Worm (Caenorhabditis elegans) whole organism, late embryonic: Measurements from ENCODE around the gene C53D6.7.

Source experiments
- C08G9.2 ChIP-seq: sonication (generic microtip); optimal IDR thresholded peaks from 2 replicates; lab custom pipeline; 2016; ENCODE audit warnings: mild to moderate bottlenecking, missing genetic modification characterization, moderate library complexity, missing compliant biosample characterization
- C38D4.7 ChIP-seq: fragments of 200-800 bp; sonication (Bioruptor generic); optimal IDR thresholded peaks from 2 replicates; lab custom pipeline; 2018; ENCODE audit warnings: mild to moderate bottlenecking, missing genetic modification characterization, moderate library complexity, missing compliant biosample characterization
- F13H6.1 ChIP-seq: sonication (generic microtip); optimal IDR thresholded peaks from 2 replicates; lab custom pipeline; 2016; ENCODE audit warnings: missing genetic modification characterization, missing compliant biosample characterization
- K02D7.2 ChIP-seq: sonication (generic microtip); optimal IDR thresholded peaks from 2 replicates; lab custom pipeline; 2017; ENCODE audit warnings: mild to moderate bottlenecking, missing genetic modification characterization, missing compliant biosample characterization
- K09A11.1 ChIP-seq: sonication (generic microtip); optimal IDR thresholded peaks from 2 replicates; lab custom pipeline; 2017; ENCODE audit warnings: antibody characterized with exemption, mild to moderate bottlenecking, missing genetic modification characterization, missing compliant biosample characterization; ENCODE audit not compliant: insufficient read depth
- ahr-1 ChIP-seq: sonication (generic microtip); optimal IDR thresholded peaks from 2 replicates; lab custom pipeline; 2016; ENCODE audit warnings: missing genetic modification characterization, missing compliant biosample characterization
- ceh-14 ChIP-seq: sonication (generic microtip); optimal IDR thresholded peaks from 2 replicates; lab custom pipeline; 2016; ENCODE audit warnings: missing genotype, missing genetic modification characterization, missing compliant biosample characterization
- ceh-18 ChIP-seq: sonication (generic microtip); optimal IDR thresholded peaks from 2 replicates; lab custom pipeline; 2016; ENCODE audit warnings: missing genetic modification characterization, missing compliant biosample characterization
- ceh-19 ChIP-seq: fragments of 200-800 bp; sonication (Bioruptor generic); optimal IDR thresholded peaks from 2 replicates; lab custom pipeline; 2018; ENCODE audit warnings: mild to moderate bottlenecking, missing genetic modification characterization, missing compliant biosample characterization
- ceh-2 ChIP-seq: sonication (generic microtip); optimal IDR thresholded peaks from 2 replicates; lab custom pipeline; 2016; ENCODE audit warnings: missing genotype, missing genetic modification characterization, missing compliant biosample characterization
- ceh-45 ChIP-seq: fragments of 200-800 bp; sonication (Bioruptor generic); IDR thresholded peaks from 2 replicates; pipeline ENCODE4 v1.3.6; 2022; ENCODE audit warnings: missing genetic modification reagents, missing genetic modification characterization, missing compliant biosample characterization
- ceh-6 ChIP-seq: fragments of 200-800 bp; sonication (Bioruptor generic); optimal IDR thresholded peaks from 2 replicates; lab custom pipeline; 2018; ENCODE audit warnings: mild to moderate bottlenecking, missing genetic modification characterization, missing compliant biosample characterization
- dve-1 ChIP-seq: sonication (generic microtip); optimal IDR thresholded peaks from 2 replicates; lab custom pipeline; 2017; ENCODE audit warnings: antibody characterized with exemption, mild to moderate bottlenecking, missing genetic modification characterization, missing compliant biosample characterization
- elt-2 ChIP-seq: sonication (generic microtip); optimal IDR thresholded peaks from 2 replicates; lab custom pipeline; 2016; ENCODE audit warnings: missing genetic modification reagents, missing genetic modification characterization, missing compliant biosample characterization
- elt-4 ChIP-seq: sonication (generic microtip); optimal IDR thresholded peaks from 2 replicates; lab custom pipeline; 2016; ENCODE audit warnings: missing genetic modification characterization, missing compliant biosample characterization
- ets-4 ChIP-seq: sonication (generic microtip); optimal IDR thresholded peaks from 2 replicates; lab custom pipeline; 2016; ENCODE audit warnings: missing genetic modification characterization, missing compliant biosample characterization
- eyg-1 ChIP-seq: sonication (generic microtip); optimal IDR thresholded peaks from 2 replicates; lab custom pipeline; 2016; ENCODE audit warnings: missing genotype, missing genetic modification characterization, missing compliant biosample characterization
- fkh-10 ChIP-seq: fragments of 150-350 bp; optimal IDR thresholded peaks from 2 replicates; lab custom pipeline; 2014; ENCODE audit warnings: missing biosample characterization, missing genetic modification reagents, missing genetic modification characterization
- fkh-6 ChIP-seq: sonication (generic microtip); optimal IDR thresholded peaks from 2 replicates; lab custom pipeline; 2016; ENCODE audit warnings: missing genetic modification characterization, missing compliant biosample characterization
- hlh-13 ChIP-seq: fragments of 200-800 bp; sonication (Bioruptor generic); optimal IDR thresholded peaks from 2 replicates; lab custom pipeline; 2018; ENCODE audit warnings: mild to moderate bottlenecking, missing genetic modification characterization, missing compliant biosample characterization
- hlh-15 ChIP-seq: sonication (generic microtip); optimal IDR thresholded peaks from 2 replicates; lab custom pipeline; 2016; ENCODE audit warnings: missing genetic modification characterization, missing compliant biosample characterization
- lim-6 ChIP-seq: sonication (generic microtip); optimal IDR thresholded peaks from 2 replicates; lab custom pipeline; 2016; ENCODE audit warnings: missing genetic modification characterization, missing compliant biosample characterization
- lin-11 ChIP-seq: fragments of 200-800 bp; sonication (Bioruptor generic); optimal IDR thresholded peaks from 2 replicates; lab custom pipeline; 2018; ENCODE audit warnings: mild to moderate bottlenecking, missing genetic modification characterization, missing compliant biosample characterization
- madf-2 ChIP-seq: sonication (generic microtip); optimal IDR thresholded peaks from 2 replicates; lab custom pipeline; 2017; ENCODE audit warnings: missing genetic modification characterization, missing compliant biosample characterization
- nfya-1 ChIP-seq: sonication (generic microtip); optimal IDR thresholded peaks from 2 replicates; lab custom pipeline; 2017; ENCODE audit warnings: missing genetic modification characterization, mild to moderate bottlenecking, missing compliant biosample characterization, antibody characterized with exemption, moderate library complexity
- npax-4 ChIP-seq: sonication (generic microtip); optimal IDR thresholded peaks from 2 replicates; lab custom pipeline; 2016; ENCODE audit warnings: missing genetic modification characterization, missing compliant biosample characterization
- odd-2 ChIP-seq: sonication (generic microtip); optimal IDR thresholded peaks from 2 replicates; lab custom pipeline; 2017; ENCODE audit warnings: antibody characterized with exemption, mild to moderate bottlenecking, missing genetic modification characterization, missing compliant biosample characterization
- pag-3 ChIP-seq: sonication (generic microtip); optimal IDR thresholded peaks from 2 replicates; lab custom pipeline; 2016; ENCODE audit warnings: missing compliant biosample characterization, missing genetic modification characterization, borderline replicate concordance
- pat-9 ChIP-seq: fragments of 200-800 bp; sonication (Bioruptor generic); optimal IDR thresholded peaks from 2 replicates; lab custom pipeline; 2018; ENCODE audit warnings: mild to moderate bottlenecking, missing genetic modification characterization, moderate library complexity, missing compliant biosample characterization
- pha-2 ChIP-seq: sonication (generic microtip); optimal IDR thresholded peaks from 2 replicates; lab custom pipeline; 2017; ENCODE audit warnings: mild to moderate bottlenecking, missing genetic modification characterization, missing compliant biosample characterization
- pqm-1 ChIP-seq: sonication (generic microtip); optimal IDR thresholded peaks from 2 replicates; lab custom pipeline; 2016; ENCODE audit warnings: missing genetic modification characterization, missing compliant biosample characterization
- ref-2 ChIP-seq: sonication (generic microtip); optimal IDR thresholded peaks from 2 replicates; lab custom pipeline; 2016; ENCODE audit warnings: missing genetic modification characterization, missing compliant biosample characterization
- rnt-1 ChIP-seq: sonication (generic microtip); optimal IDR thresholded peaks from 2 replicates; lab custom pipeline; 2016; ENCODE audit warnings: missing genetic modification characterization, missing compliant biosample characterization
- sdc-2 ChIP-seq: sonication (generic microtip); optimal IDR thresholded peaks from 2 replicates; lab custom pipeline; 2016; ENCODE audit warnings: missing genotype, missing genetic modification characterization, missing compliant biosample characterization
- syd-9 ChIP-seq: sonication (generic microtip); optimal IDR thresholded peaks from 2 replicates; lab custom pipeline; 2016; ENCODE audit warnings: mild to moderate bottlenecking, missing genetic modification characterization, moderate library complexity, missing compliant biosample characterization
- ttx-3 ChIP-seq: sonication (generic microtip); optimal IDR thresholded peaks from 2 replicates; lab custom pipeline; 2016; ENCODE audit warnings: missing genetic modification reagents, missing genetic modification characterization, missing compliant biosample characterization
- unc-3 ChIP-seq, 2 experiments: fragments of 200-800 bp in 1 of 2; sonication (Bioruptor generic) in 1 of 2; sonication (generic microtip) in 1 of 2; conservative IDR thresholded peaks in 1 of 2; optimal IDR thresholded peaks in 1 of 2; 2 replicates each; pipeline versions ENCODE4 v1.3.6 to Lab custom; 2016 to 2022; ENCODE audit warnings: missing compliant biosample characterization in 2 of 2, missing genetic modification characterization in 2 of 2, missing genetic modification reagents in 1 of 2
- unc-42 ChIP-seq: sonication (generic microtip); optimal IDR thresholded peaks from 2 replicates; lab custom pipeline; 2016; ENCODE audit warnings: missing genotype, missing genetic modification characterization, missing compliant biosample characterization
- unc-86 ChIP-seq: sonication (generic microtip); optimal IDR thresholded peaks from 2 replicates; lab custom pipeline; 2016; ENCODE audit warnings: missing genetic modification characterization, missing compliant biosample characterization
- ztf-16 ChIP-seq: sonication (generic microtip); optimal IDR thresholded peaks from 2 replicates; lab custom pipeline; 2017; ENCODE audit warnings: missing genetic modification characterization, missing compliant biosample characterization

C53D6.7 gene

ce11 chrIV:9002636-9003035, 34.3 kb downstream of the C53D6.7 start, which contains the start of gene C53D6.8:
Gene C53D6.8, minus strand, starts transcription at chrIV:9002736.
- TF ChIP-seq K09A11.1 (tag; lab: Kevin White, UChicago) (no peak), C08G9.2 (no peak), pat-9 (tag; lab: Kevin White, UChicago) (no peak), fkh-10 (GFP tag; lab: Kevin White, UChicago) (no peak), unc-3 (GFP tag; conservative IDR thresholded peaks at IDR 0.05; lab: Robert Waterston, UW) (no peak), unc-3 (tag; optimal IDR thresholded peaks at IDR 0.05; lab: Kevin White, UChicago) (no peak), ceh-2 (tag; lab: Kevin White, UChicago) (no peak), unc-42 (tag; lab: Kevin White, UChicago) (no peak), ttx-3 (tag; lab: Kevin White, UChicago) (no peak), pag-3 (no peak), unc-86 (tag; lab: Kevin White, UChicago) (no peak), F13H6.1 (tag; lab: Kevin White, UChicago) (no peak), pha-2 (no peak), C38D4.7 (GFP tag; lab: Kevin White, UChicago) (no peak), pqm-1 (no peak), elt-2 (tag; lab: Kevin White, UChicago) (no peak), ceh-45 (GFP tag; lab: Robert Waterston, UW) (no peak), ceh-14 (no peak), npax-4 (no peak)
- TF ChIP-seq, all 69 proteins: peak for 0

- TF ChIP-seq pat-9 (tag; lab: Kevin White, UChicago) (no peak), sdc-2 (no peak), elt-2 (tag; lab: Kevin White, UChicago) (no peak), ttx-3 (tag; lab: Kevin White, UChicago) (no peak), syd-9 (tag; lab: Kevin White, UChicago) (no peak), C08G9.2 (no peak), lim-6 (tag; lab: Kevin White, UChicago) (no peak), unc-3 (GFP tag; conservative IDR thresholded peaks at IDR 0.05; lab: Robert Waterston, UW) (no peak), unc-3 (tag; optimal IDR thresholded peaks at IDR 0.05; lab: Kevin White, UChicago) (no peak), elt-4 (no peak), rnt-1 (tag; lab: Kevin White, UChicago) (no peak), ceh-14 (no peak), hlh-13 (GFP tag; lab: Kevin White, UChicago) (no peak)
These were observed 35.8 kb downstream of the C53D6.7 start for ce11 chrIV:9001184-9001583.

ce11 chrIV:9000664-9001063, 36.3 kb downstream of the C53D6.7 start:
- no peak for TF ChIP-seq ets-4 (tag; lab: Kevin White, UChicago)
- no peak for TF ChIP-seq hlh-15 (tag; lab: Kevin White, UChicago)
- TF ChIP-seq nfya-1 (tag; lab: Kevin White, UChicago) = no peak
- TF ChIP-seq ceh-19 = no peak
- no peak for TF ChIP-seq C38D4.7 (GFP tag; lab: Kevin White, UChicago)
- TF ChIP-seq ref-2 = no peak
- no peak for TF ChIP-seq rnt-1 (tag; lab: Kevin White, UChicago)
- TF ChIP-seq lin-11 (tag; lab: Kevin White, UChicago) = no peak

ce11 chrIV:8994487-8994886, 42.5 kb downstream of the C53D6.7 start:
- TF ChIP-seq elt-2 (tag; lab: Kevin White, UChicago) = no peak
- TF ChIP-seq fkh-6 (tag; lab: Kevin White, UChicago) = no peak
- no peak for TF ChIP-seq C08G9.2
- no peak for TF ChIP-seq K02D7.2 (tag; lab: Kevin White, UChicago)
- TF ChIP-seq pat-9 (tag; lab: Kevin White, UChicago) = no peak
- no peak for TF ChIP-seq madf-2 (tag; lab: Kevin White, UChicago)
- no peak for TF ChIP-seq lin-11 (tag; lab: Kevin White, UChicago)
- no peak for TF ChIP-seq eyg-1 (tag; lab: Kevin White, UChicago)
- no peak for TF ChIP-seq pha-2
- no peak for TF ChIP-seq dve-1 (tag; lab: Kevin White, UChicago)
- no peak for TF ChIP-seq nfya-1 (tag; lab: Kevin White, UChicago)
- TF ChIP-seq pqm-1 = no peak
- TF ChIP-seq ztf-16 (tag; lab: Kevin White, UChicago) = no peak
- no peak for TF ChIP-seq ahr-1 (tag; lab: Kevin White, UChicago)
- no peak for TF ChIP-seq ceh-18
- TF ChIP-seq sdc-2 = no peak
- TF ChIP-seq odd-2 (tag; lab: Kevin White, UChicago) = no peak
- no peak for TF ChIP-seq syd-9 (tag; lab: Kevin White, UChicago)
- TF ChIP-seq ceh-6 (GFP tag; lab: Kevin White, UChicago) = no peak
